Fruit fly (Drosophila melanogaster): Measurements from ENCODE around the gene CG11563.
A peak's percentile ranks its signal among the peaks of the same experiment; 100 is the strongest.

Gene CG11563

DNA sequence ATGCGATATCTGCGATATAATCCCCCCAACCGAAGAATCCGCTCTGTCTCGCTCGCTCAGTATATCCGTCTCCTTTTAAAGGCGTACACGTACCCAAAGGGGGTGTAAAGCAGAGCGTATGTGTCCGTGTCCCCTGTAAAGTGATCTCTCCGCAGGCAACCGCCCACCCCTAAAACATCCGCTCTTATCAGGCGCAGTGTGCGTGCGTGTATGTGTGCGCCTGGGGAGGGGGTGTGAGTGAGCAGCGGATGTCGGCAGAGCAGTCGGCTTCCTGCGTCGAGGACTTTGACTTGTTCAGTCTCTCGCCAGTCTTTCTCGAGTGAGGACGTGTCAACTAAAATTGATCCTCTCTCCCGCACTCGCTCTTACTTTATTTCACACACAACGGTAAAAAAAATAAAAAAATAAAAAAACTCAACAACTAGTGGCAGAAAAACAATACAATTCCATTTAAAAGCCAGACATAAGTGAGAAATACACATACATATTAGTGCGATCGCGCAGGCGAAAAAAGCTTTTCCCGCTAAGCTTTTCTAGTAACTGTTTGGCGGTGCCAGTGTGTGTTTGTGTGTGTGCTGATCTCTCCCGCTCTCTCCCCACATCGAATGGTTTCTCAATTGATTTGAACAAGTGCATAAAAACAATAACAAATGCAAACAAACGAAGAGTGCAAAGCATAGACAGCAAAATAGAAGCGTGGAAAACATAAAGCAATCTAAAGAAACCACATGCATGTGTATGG, 11.2 kb upstream of the CG11563 start (continued):
- no peak for TF ChIP-seq CG14667 (GFP tag; IDR thresholded peaks at IDR 0.05)
- no peak for TF ChIP-seq amos (GFP tag; IDR thresholded peaks at IDR 0.05; ENCODE audit: partially characterized antibody)
- TF ChIP-seq CG2889 (GFP tag; IDR thresholded peaks at IDR 0.05): no peak
- TF ChIP-seq CG10267 (tag; optimal IDR thresholded peaks at IDR 0.05): no peak
- TF ChIP-seq gsb-n (tag; optimal IDR thresholded peaks at IDR 0.05): no peak
- 0 out of 3 replicates have a peak, but pooled peaks have one; percentile 29 for TF ChIP-seq so (GFP tag; IDR thresholded peaks at IDR 0.05)
- no peak for TF ChIP-seq gcm2 (GFP tag; optimal IDR thresholded peaks at IDR 0.05)
- no peak for TF ChIP-seq Max (GFP tag; optimal IDR thresholded peaks at IDR 0.05)
- TF ChIP-seq yki (optimal IDR thresholded peaks at IDR 0.05): no peak
- peak; percentile 37; the same call in 1 of the 2 replicates for TF ChIP-seq rib (GFP tag; IDR thresholded peaks at IDR 0.05)
- peak; percentile 4 for TF ChIP-seq sqz (GFP tag; optimal IDR thresholded peaks at IDR 0.05)
- no peak for TF ChIP-seq ewg (GFP tag; optimal IDR thresholded peaks at IDR 0.05)
- TF ChIP-seq Taf1 (GFP tag; IDR thresholded peaks at IDR 0.05): no peak
- TF ChIP-seq CG7556 (GFP tag; optimal IDR thresholded peaks at IDR 0.05): no peak
- TF ChIP-seq GATAe (GFP tag; conservative IDR thresholded peaks at IDR 0.05): no peak
- no peak for TF ChIP-seq CG4854 (GFP tag; optimal IDR thresholded peaks at IDR 0.05)
- no peak for TF ChIP-seq dmrt11E (tag; optimal IDR thresholded peaks at IDR 0.05)
- no peak for TF ChIP-seq CG6791 (GFP tag; IDR thresholded peaks at IDR 0.05; ENCODE audit: partially characterized antibody)
- no peak for TF ChIP-seq CG17912 (GFP tag; optimal IDR thresholded peaks at IDR 0.05)
- no peak for TF ChIP-seq CG8359 (GFP tag; optimal IDR thresholded peaks at IDR 0.05; ENCODE audit: borderline replicate concordance)
- no peak for TF ChIP-seq CG13894 (tag; optimal IDR thresholded peaks at IDR 0.05)
- TF ChIP-seq CG42726 (GFP tag; IDR thresholded peaks at IDR 0.05; ENCODE audit: partially characterized antibody): no peak
- TF ChIP-seq Ets97D (GFP tag; optimal IDR thresholded peaks at IDR 0.05): no peak
- TF ChIP-seq Asciz (GFP tag; optimal IDR thresholded peaks at IDR 0.05): peak; percentile 37
- no peak for TF ChIP-seq wor (GFP tag; IDR thresholded peaks at IDR 0.05)
- TF ChIP-seq HLH3B (GFP tag; IDR thresholded peaks at IDR 0.05): no peak
- TF ChIP-seq dan (GFP tag; IDR thresholded peaks at IDR 0.05): no peak
- TF ChIP-seq her (GFP tag; optimal IDR thresholded peaks at IDR 0.05): no peak
- no peak for TF ChIP-seq Blimp-1 (GFP tag; optimal IDR thresholded peaks at IDR 0.05)
- TF ChIP-seq Atf3 (GFP tag; optimal IDR thresholded peaks at IDR 0.05): no peak
- TF ChIP-seq CG7928 (GFP tag; optimal IDR thresholded peaks at IDR 0.05): no peak
- 0 out of 2 replicates have a peak, but pooled peaks have one; percentile 18 for TF ChIP-seq Bgb (GFP tag; IDR thresholded peaks at IDR 0.05; ENCODE audit: partially characterized antibody)
- no peak for TF ChIP-seq Chrac-16 (GFP tag; optimal IDR thresholded peaks at IDR 0.05)
- no peak for TF ChIP-seq Xrp1 (GFP tag; IDR thresholded peaks at IDR 0.05)
- no peak for TF ChIP-seq tx (GFP tag; optimal IDR thresholded peaks at IDR 0.05)
- TF ChIP-seq ATbp (GFP tag; optimal IDR thresholded peaks at IDR 0.05): peak; percentile 38
- no peak for TF ChIP-seq CG33557 (GFP tag; optimal IDR thresholded peaks at IDR 0.05)
- no peak for TF ChIP-seq HLH54F (GFP tag; optimal IDR thresholded peaks at IDR 0.05)
- no peak for TF ChIP-seq ftz-f1 (GFP tag; optimal IDR thresholded peaks at IDR 0.05)

DNA sequence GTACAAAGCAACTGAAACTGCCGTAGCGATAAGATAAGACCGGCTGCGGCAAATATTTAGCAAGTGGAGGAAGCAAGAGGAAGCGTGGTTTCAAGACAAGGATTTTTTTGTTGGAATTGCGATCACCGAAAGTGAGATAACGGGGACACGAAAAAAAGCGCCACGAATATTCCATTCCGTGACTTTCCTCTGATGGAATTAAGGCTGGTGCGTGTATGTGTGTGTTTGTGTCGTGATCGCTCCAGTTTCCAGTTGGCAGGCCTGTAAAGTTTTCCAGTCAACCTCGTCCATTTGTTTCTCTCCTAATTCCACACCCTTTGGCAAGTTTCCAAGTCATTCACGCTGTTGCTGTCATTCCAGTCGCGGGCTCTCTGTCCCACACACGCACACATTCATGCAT, 10.5 kb upstream of the CG11563 start:
- TF ChIP-seq CG34422 (GFP tag; IDR thresholded peaks at IDR 0.05) (0 out of 3 replicates have a peak, but pooled peaks have one; percentile 18), dm (GFP tag; optimal IDR thresholded peaks at IDR 0.05) (peak; percentile 3), vvl (GFP tag; IDR thresholded peaks at IDR 0.05) (peak; percentile 35; the same call in 1 of the 2 replicates), CG1603 (tag; optimal IDR thresholded peaks at IDR 0.05) (peak; percentile 3), CG7987 (GFP tag; optimal IDR thresholded peaks at IDR 0.05) (no peak), CG3995 (GFP tag; optimal IDR thresholded peaks at IDR 0.05) (peak; percentile 63), amos (GFP tag; IDR thresholded peaks at IDR 0.05; ENCODE audit: partially characterized antibody) (no peak), sens (GFP tag) (peak; percentile 77), Med (GFP tag) (peak; percentile 52), Hey (tag; optimal IDR thresholded peaks at IDR 0.05) (peak; percentile 13), ab (GFP tag; optimal IDR thresholded peaks at IDR 0.05) (no peak), GATAe (GFP tag; conservative IDR thresholded peaks at IDR 0.05) (0 out of 2 replicates have a peak, but pooled peaks have one; percentile 11)
